Fruit fly (Drosophila melanogaster): ENCODE measurements around the gene Archease.

Gene Archease

DNA sequence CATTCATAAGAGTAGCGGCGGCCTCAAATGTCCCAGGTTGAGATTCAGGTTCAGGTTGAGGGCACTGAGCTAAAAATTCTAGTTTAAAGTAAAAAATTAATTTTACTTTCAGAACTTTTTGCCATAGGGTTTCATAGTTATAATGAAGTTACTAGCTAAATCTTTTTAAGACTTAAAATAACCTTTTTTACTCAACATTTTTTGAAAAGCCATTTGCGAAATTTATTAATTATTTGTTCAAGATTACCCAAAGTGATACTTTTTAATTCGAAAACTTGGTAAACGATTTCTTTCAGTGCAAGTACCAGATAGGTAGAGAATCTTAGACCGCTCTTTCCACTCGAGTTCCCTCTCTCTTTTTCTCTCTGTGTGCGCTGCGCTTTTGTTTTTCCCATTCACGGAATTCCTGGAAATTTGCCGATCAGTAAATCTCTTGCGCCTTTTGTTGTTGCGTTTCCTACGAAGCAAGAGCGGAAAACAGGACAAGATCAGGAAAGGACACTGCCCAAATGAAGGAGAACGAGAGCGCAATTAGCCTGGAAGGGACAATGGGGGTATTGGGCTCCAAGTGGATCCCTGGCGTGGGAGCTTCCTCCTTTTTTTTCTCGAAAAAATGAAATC is 21.1 kb downstream of the Archease start (continued):
- TF ChIP-seq CG4318 (GFP tag; optimal IDR thresholded peaks at IDR 0.05) (peak; percentile 43), Sox102F (GFP tag; optimal IDR thresholded peaks at IDR 0.05) (peak; percentile 86), CG10631 (GFP tag; optimal IDR thresholded peaks at IDR 0.05) (peak; percentile 89), Gug (GFP tag; IDR thresholded peaks at IDR 0.05) (peak; percentile 58), acj6 (GFP tag; optimal IDR thresholded peaks at IDR 0.05) (peak; percentile 89), OdsH (GFP tag; optimal IDR thresholded peaks at IDR 0.05) (peak; percentile 91), CG6808 (GFP tag; optimal IDR thresholded peaks at IDR 0.05) (peak; percentile 94), Sox14 (GFP tag; optimal IDR thresholded peaks at IDR 0.05) (peak; percentile 89), Blimp-1 (GFP tag; optimal IDR thresholded peaks at IDR 0.05) (peak; percentile 67), esn (GFP tag; optimal IDR thresholded peaks at IDR 0.05) (peak; percentile 92), CG3919 (GFP tag; optimal IDR thresholded peaks at IDR 0.05) (peak; percentile 93), CG15336 (GFP tag; IDR thresholded peaks at IDR 0.05) (peak; percentile 75), Hr4 (GFP tag; optimal IDR thresholded peaks at IDR 0.05) (peak; percentile 66), CG3032 (tag; optimal IDR thresholded peaks at IDR 0.05) (peak; percentile 94), lz (GFP tag; optimal IDR thresholded peaks at IDR 0.05) (peak; percentile 88), cyc (GFP tag; optimal IDR thresholded peaks at IDR 0.05) (peak; percentile 85), fd59A (GFP tag; optimal IDR thresholded peaks at IDR 0.05) (peak; percentile 89), fkh (GFP tag; optimal IDR thresholded peaks at IDR 0.05) (no peak), CG32006 (GFP tag; optimal IDR thresholded peaks at IDR 0.05) (peak; percentile 78), Smox (GFP tag; optimal IDR thresholded peaks at IDR 0.05) (peak; percentile 84), salr (GFP tag; optimal IDR thresholded peaks at IDR 0.05) (peak; percentile 63 to 86), Ets21C (GFP tag; optimal IDR thresholded peaks at IDR 0.05) (peak; percentile 75), CG6163 (GFP tag; IDR thresholded peaks at IDR 0.05) (peak; percentile 77; the same call in 2 of the 3 replicates), topi (GFP tag; optimal IDR thresholded peaks at IDR 0.05) (peak; percentile 92), net (GFP tag; optimal IDR thresholded peaks at IDR 0.05) (peak; percentile 87)

DNA sequence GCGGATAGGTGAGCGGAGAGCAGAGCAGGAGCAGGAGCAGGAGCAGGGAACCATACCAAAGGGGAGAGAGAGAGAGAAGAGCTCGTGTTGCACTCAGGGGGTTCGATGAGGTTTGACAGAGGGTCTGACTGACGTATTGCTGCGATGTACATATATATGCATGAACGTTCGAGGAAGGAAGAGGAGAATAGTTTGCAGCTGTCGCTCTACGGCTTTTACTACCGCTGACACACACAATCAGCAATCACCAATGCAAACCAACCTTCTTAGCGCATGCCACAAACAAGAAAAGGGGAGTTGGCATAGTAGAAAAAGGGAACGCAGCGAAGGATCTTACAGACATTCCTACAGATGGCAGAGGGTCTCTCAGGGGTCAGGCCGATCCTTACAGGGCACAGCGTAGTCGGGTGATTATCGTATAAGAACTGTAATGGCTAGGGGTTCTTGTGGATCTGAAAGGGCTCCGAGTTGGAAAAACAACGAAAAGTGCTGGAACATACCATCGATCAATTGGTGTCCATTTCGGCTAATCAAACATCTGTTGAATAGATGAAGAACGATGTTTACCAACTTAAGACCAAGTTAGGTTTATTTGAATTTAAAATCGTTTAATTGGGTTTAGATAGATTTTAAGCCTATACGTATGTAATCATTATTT is 22.3 kb downstream of the Archease start:
- no peak for TF ChIP-seq Smox (GFP tag; optimal IDR thresholded peaks at IDR 0.05)
- peak; percentile 7 for TF ChIP-seq CG1621 (tag; optimal IDR thresholded peaks at IDR 0.05)

DNA sequence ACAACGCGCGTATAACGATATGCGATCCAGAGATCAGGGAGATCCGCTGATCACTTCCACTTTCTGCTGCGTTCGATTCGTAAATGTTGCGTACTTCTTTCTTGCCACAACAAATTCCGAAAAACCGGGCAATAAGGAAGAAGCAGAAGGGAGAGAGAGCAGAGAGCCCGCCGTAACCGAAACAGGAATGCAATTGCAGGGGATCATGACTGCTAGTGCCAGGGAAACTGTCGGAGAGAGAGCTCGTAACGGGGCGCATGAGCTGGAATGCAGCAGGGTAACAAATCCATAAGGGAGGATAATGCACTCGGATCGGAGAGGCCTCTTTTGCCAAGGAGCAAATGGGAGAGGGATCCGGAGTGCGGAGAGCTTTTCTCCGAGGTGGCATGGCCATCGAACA is 24.3 kb downstream of the Archease start:
- TF ChIP-seq CG8119 (GFP tag; IDR thresholded peaks at IDR 0.05) (no peak), ss (GFP tag; optimal IDR thresholded peaks at IDR 0.05) (peak; percentile 8 to 10), Met (GFP tag; optimal IDR thresholded peaks at IDR 0.05) (peak; percentile 0), CG1621 (tag; optimal IDR thresholded peaks at IDR 0.05) (peak; percentile 64), OdsH (GFP tag; optimal IDR thresholded peaks at IDR 0.05) (no peak), dsx (GFP tag; optimal IDR thresholded peaks at IDR 0.05; ENCODE audit: poor library complexity, severe bottlenecking) (peak; percentile 62), Blimp-1 (GFP tag; optimal IDR thresholded peaks at IDR 0.05) (peak; percentile 66)

DNA sequence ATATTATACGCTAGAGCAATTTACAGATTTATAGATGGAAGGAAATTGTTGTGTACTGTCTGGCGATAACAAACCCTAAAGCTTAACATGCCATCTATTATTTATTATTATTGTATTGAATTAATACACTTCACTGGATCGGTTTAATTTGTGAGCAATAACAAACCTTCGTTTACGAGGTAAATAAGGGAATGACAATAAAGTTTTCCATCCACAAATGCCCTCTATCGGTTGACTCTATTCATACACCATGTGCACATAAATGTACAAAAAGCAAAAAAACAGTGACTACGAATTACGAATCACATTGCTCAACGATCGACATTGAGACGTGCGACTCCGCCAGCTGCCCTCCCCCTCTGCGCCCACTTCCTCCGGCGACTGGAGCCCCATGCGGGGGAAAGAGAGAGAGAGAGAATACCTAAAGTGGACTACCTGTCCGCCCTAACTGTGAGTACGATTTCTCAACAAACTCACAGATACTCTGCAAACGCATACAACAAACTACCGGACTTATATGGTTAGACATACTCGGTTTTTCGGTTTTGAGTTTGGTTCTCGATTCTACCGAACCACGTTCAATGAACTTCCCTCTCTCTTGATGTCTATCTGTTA is 25.8 kb downstream of the Archease start:
- TF ChIP-seq eg (GFP tag; IDR thresholded peaks at IDR 0.05) (0 out of 3 replicates have a peak, but pooled peaks have one; percentile 8), fkh (GFP tag; optimal IDR thresholded peaks at IDR 0.05) (peak; percentile 87), Eip78C (GFP tag) (no peak)
